Worm (Caenorhabditis elegans) whole organism, L3 larva: ENCODE data around the gene B0280.17.

Experiments used
- R02D3.7 ChIP-seq: fragments of 150-350 bp; optimal IDR thresholded peaks from 2 replicates; lab custom pipeline; 2014; ENCODE audit warnings: missing biosample characterization, missing genetic modification characterization
- ZK546.5 ChIP-seq: sonication (generic microtip); optimal IDR thresholded peaks from 2 replicates; lab custom pipeline; 2017; ENCODE audit warnings: missing biosample characterization, missing genetic modification characterization
- aly-2 ChIP-seq: fragments of 150-350 bp; optimal IDR thresholded peaks from 2 replicates; lab custom pipeline; 2014; ENCODE audit warnings: missing biosample characterization, missing genetic modification characterization
- ama-1 ChIP-seq: fragments of 150-350 bp; optimal IDR thresholded peaks from 2 replicates; lab custom pipeline; 2018
- ceh-16 ChIP-seq: sonication (generic microtip); optimal IDR thresholded peaks from 2 replicates; lab custom pipeline; 2017; ENCODE audit warnings: missing biosample characterization, missing genetic modification characterization
- ceh-28 ChIP-seq: fragments of 150-350 bp; optimal IDR thresholded peaks from 2 replicates; lab custom pipeline; 2014; ENCODE audit warnings: missing biosample characterization, missing genetic modification reagents, missing genetic modification characterization
- ceh-82 ChIP-seq: fragments of 150-350 bp; optimal IDR thresholded peaks from 2 replicates; lab custom pipeline; 2014; ENCODE audit warnings: missing biosample characterization, missing genetic modification characterization
- ceh-9 ChIP-seq: sonication (generic microtip); optimal IDR thresholded peaks from 2 replicates; lab custom pipeline; 2018; ENCODE audit warnings: missing biosample characterization, missing genetic modification characterization
- daf-12 ChIP-seq: fragments of 150-350 bp; optimal IDR thresholded peaks from 2 replicates; lab custom pipeline; 2014; ENCODE audit warnings: missing biosample characterization, missing genetic modification reagents, missing genetic modification characterization
- egl-27 ChIP-seq: sonication (generic microtip); optimal IDR thresholded peaks from 4 replicates; lab custom pipeline; 2017; ENCODE audit warnings: missing biosample characterization, missing genetic modification reagents, missing genetic modification characterization
- egl-5 ChIP-seq: fragments of 150-350 bp; optimal IDR thresholded peaks from 2 replicates; lab custom pipeline; 2017; ENCODE audit warnings: missing biosample characterization, missing genetic modification reagents, missing genetic modification characterization, inconsistent platforms
- elt-1 ChIP-seq: fragments of 150-350 bp; optimal IDR thresholded peaks from 2 replicates; lab custom pipeline; 2014; ENCODE audit warnings: missing biosample characterization, missing genetic modification characterization
- elt-2 ChIP-seq: sonication (generic microtip); optimal IDR thresholded peaks from 2 replicates; lab custom pipeline; 2016; ENCODE audit warnings: missing genetic modification reagents, mild to moderate bottlenecking, missing genetic modification characterization, missing compliant biosample characterization
- elt-3 ChIP-seq, 3 experiments: fragments of 150-350 bp in 1 of 3; sonication (generic microtip) in 2 of 3; optimal IDR thresholded peaks; 2 replicates in 2 of 3; 4 replicates in 1 of 3; lab custom pipeline; 2014 to 2017; ENCODE audit warnings: missing biosample characterization in 3 of 3, missing genetic modification characterization in 3 of 3
- eor-1 ChIP-seq, 2 experiments: fragments of 150-350 bp; optimal IDR thresholded peaks; 2 replicates each; lab custom pipeline; 2014 to 2018; ENCODE audit warnings: missing biosample characterization in 2 of 2, missing genetic modification characterization in 2 of 2
- fkh-10 ChIP-seq: sonication (generic microtip); optimal IDR thresholded peaks from 2 replicates; lab custom pipeline; 2017; ENCODE audit warnings: missing biosample characterization, missing genetic modification reagents, missing genetic modification characterization
- fkh-2 ChIP-seq: fragments of 150-350 bp; optimal IDR thresholded peaks from 2 replicates; lab custom pipeline; 2014; ENCODE audit warnings: missing biosample characterization, missing genetic modification reagents, missing genetic modification characterization
- fos-1 ChIP-seq: fragments of 150-350 bp; optimal IDR thresholded peaks from 2 replicates; lab custom pipeline; 2014; ENCODE audit warnings: missing biosample characterization, missing genetic modification characterization
- hmg-11 ChIP-seq: sonication (generic microtip); optimal IDR thresholded peaks from 2 replicates; lab custom pipeline; 2016; ENCODE audit warnings: missing genetic modification characterization, missing compliant biosample characterization
- jun-1 ChIP-seq: fragments of 150-350 bp; optimal IDR thresholded peaks from 2 replicates; lab custom pipeline; 2014; ENCODE audit warnings: missing biosample characterization, missing genetic modification reagents, missing genetic modification characterization
- lin-15B ChIP-seq: fragments of 150-350 bp; optimal IDR thresholded peaks from 2 replicates; lab custom pipeline; 2014; ENCODE audit warnings: missing biosample characterization, missing genetic modification characterization
- lin-39 ChIP-seq: fragments of 150-350 bp; optimal IDR thresholded peaks from 2 replicates; lab custom pipeline; 2018; ENCODE audit warnings: missing biosample characterization, missing genetic modification reagents, missing genetic modification characterization
- lsy-12 ChIP-seq: sonication (generic microtip); optimal IDR thresholded peaks from 2 replicates; lab custom pipeline; 2016; ENCODE audit warnings: mild to moderate bottlenecking, missing genetic modification characterization, missing compliant biosample characterization
- mdl-1 ChIP-seq: fragments of 150-350 bp; optimal IDR thresholded peaks from 2 replicates; lab custom pipeline; 2014; ENCODE audit warnings: missing biosample characterization, missing genetic modification characterization
- mml-1 ChIP-seq: fragments of 150-350 bp; sonication (generic microtip); optimal IDR thresholded peaks from 3 replicates; lab custom pipeline; 2014; ENCODE audit warnings: missing biosample characterization, missing genetic modification characterization
- nfya-1 ChIP-seq: sonication (generic microtip); optimal IDR thresholded peaks from 2 replicates; lab custom pipeline; 2017; ENCODE audit warnings: missing genetic modification characterization, mild to moderate bottlenecking, missing compliant biosample characterization, antibody characterized with exemption, moderate library complexity; ENCODE audit not compliant: insufficient read depth
- nhr-11 ChIP-seq: fragments of 150-350 bp; optimal IDR thresholded peaks from 2 replicates; lab custom pipeline; 2014; ENCODE audit warnings: missing biosample characterization, missing genetic modification characterization
- nhr-12 ChIP-seq: fragments of 150-350 bp; optimal IDR thresholded peaks from 2 replicates; lab custom pipeline; 2014; ENCODE audit warnings: missing biosample characterization, missing genetic modification characterization
- nhr-23 ChIP-seq: fragments of 150-350 bp; optimal IDR thresholded peaks from 2 replicates; lab custom pipeline; 2014; ENCODE audit warnings: missing biosample characterization, missing genetic modification reagents, missing genetic modification characterization
- nhr-237 ChIP-seq: fragments of 150-350 bp; optimal IDR thresholded peaks from 2 replicates; lab custom pipeline; 2014; ENCODE audit warnings: missing biosample characterization, missing genetic modification characterization
- nhr-25 ChIP-seq: sonication (generic microtip); optimal IDR thresholded peaks from 2 replicates; lab custom pipeline; 2017; ENCODE audit warnings: missing biosample characterization, missing genetic modification characterization
- nhr-28 ChIP-seq: fragments of 150-350 bp; optimal IDR thresholded peaks from 2 replicates; lab custom pipeline; 2014; ENCODE audit warnings: missing biosample characterization, missing genetic modification characterization
- nhr-43 ChIP-seq: sonication (generic microtip); optimal IDR thresholded peaks from 2 replicates; lab custom pipeline; 2016; ENCODE audit warnings: mild to moderate bottlenecking, missing genetic modification characterization, missing compliant biosample characterization; ENCODE audit not compliant: poor library complexity, severe bottlenecking
- nhr-67 ChIP-seq: fragments of 150-350 bp; optimal IDR thresholded peaks from 2 replicates; lab custom pipeline; 2014; ENCODE audit warnings: missing biosample characterization, missing genetic modification characterization
- nhr-76 ChIP-seq: fragments of 150-350 bp; sonication (generic microtip); optimal IDR thresholded peaks from 5 replicates; lab custom pipeline; 2014; ENCODE audit warnings: missing biosample characterization, missing genetic modification characterization
- nhr-77 ChIP-seq: fragments of 150-350 bp; optimal IDR thresholded peaks from 2 replicates; lab custom pipeline; 2014; ENCODE audit warnings: missing biosample characterization, missing genetic modification characterization
- pha-4 ChIP-seq: fragments of 150-350 bp; optimal IDR thresholded peaks from 2 replicates; lab custom pipeline; 2014; ENCODE audit warnings: missing biosample characterization, missing genetic modification reagents, missing genetic modification characterization
- pqm-1 ChIP-seq: fragments of 150-350 bp; optimal IDR thresholded peaks from 2 replicates; lab custom pipeline; 2017; ENCODE audit warnings: missing biosample characterization, missing genetic modification characterization, inconsistent platforms
- sea-2 ChIP-seq: fragments of 150-350 bp; sonication (generic microtip); optimal IDR thresholded peaks from 4 replicates; lab custom pipeline; 2014; ENCODE audit warnings: missing biosample characterization, missing genetic modification reagents, missing genetic modification characterization
- skn-1 ChIP-seq: fragments of 150-350 bp; optimal IDR thresholded peaks from 2 replicates; lab custom pipeline; 2014; ENCODE audit warnings: missing biosample characterization, missing genetic modification characterization
- snpc-4 ChIP-seq: fragments of 150-350 bp; optimal IDR thresholded peaks from 2 replicates; lab custom pipeline; 2014; ENCODE audit warnings: missing biosample characterization, missing genetic modification characterization
- tbx-2 ChIP-seq: sonication (generic microtip); optimal IDR thresholded peaks from 2 replicates; lab custom pipeline; 2016; ENCODE audit warnings: mild to moderate bottlenecking, missing genetic modification characterization, missing compliant biosample characterization
- unc-39 ChIP-seq: sonication (generic microtip); optimal IDR thresholded peaks from 4 replicates; lab custom pipeline; 2017; ENCODE audit warnings: missing biosample characterization, missing genetic modification characterization
- unc-62 ChIP-seq: fragments of 150-350 bp; sonication (generic microtip); optimal IDR thresholded peaks from 4 replicates; lab custom pipeline; 2014; ENCODE audit warnings: missing biosample characterization, missing genetic modification reagents, missing genetic modification characterization
- zag-1 ChIP-seq: fragments of 150-350 bp; optimal IDR thresholded peaks from 2 replicates; lab custom pipeline; 2014; ENCODE audit warnings: missing biosample characterization, missing genetic modification characterization
- ztf-11 ChIP-seq: fragments of 150-350 bp; optimal IDR thresholded peaks from 2 replicates; lab custom pipeline; 2014; ENCODE audit warnings: missing biosample characterization, missing genetic modification characterization
- ztf-4 ChIP-seq: fragments of 150-350 bp; optimal IDR thresholded peaks from 2 replicates; lab custom pipeline; 2014; ENCODE audit warnings: missing biosample characterization, missing genetic modification characterization

The B0280.17 gene

DNA sequence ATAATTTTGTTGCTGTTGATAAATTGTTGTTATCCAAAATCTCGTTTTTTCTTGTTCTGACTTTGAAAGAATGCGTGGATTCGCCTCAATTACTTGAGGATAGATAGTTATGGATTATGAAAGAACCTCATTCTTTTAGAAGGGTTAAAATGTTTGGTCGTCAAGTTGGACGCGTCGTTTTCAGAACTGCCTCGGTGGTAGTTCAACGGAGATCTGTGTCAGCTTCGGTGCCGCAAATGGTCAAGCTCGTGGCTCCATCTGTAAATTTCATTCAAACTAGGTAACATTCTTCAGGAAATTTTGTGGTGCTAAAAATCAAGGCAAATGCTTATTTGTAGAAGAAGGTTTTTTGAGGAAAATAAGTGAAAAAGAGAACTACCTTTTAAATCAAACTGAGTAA, 44.7 kb upstream of the B0280.17 start, which contains the start of gene ndab-2:
Gene ndab-2 (plus strand): TSS at position 140 of the 400 bp plus-strand sequence.
- TF ChIP-seq ama-1 (lab: Kevin White, UChicago) = peak; percentile 66
- TF ChIP-seq nhr-11 = no peak
- no peak for TF ChIP-seq ceh-9 (tag; lab: Kevin White, UChicago)
- TF ChIP-seq egl-27 (tag; lab: Kevin White, UChicago) = no peak

DNA sequence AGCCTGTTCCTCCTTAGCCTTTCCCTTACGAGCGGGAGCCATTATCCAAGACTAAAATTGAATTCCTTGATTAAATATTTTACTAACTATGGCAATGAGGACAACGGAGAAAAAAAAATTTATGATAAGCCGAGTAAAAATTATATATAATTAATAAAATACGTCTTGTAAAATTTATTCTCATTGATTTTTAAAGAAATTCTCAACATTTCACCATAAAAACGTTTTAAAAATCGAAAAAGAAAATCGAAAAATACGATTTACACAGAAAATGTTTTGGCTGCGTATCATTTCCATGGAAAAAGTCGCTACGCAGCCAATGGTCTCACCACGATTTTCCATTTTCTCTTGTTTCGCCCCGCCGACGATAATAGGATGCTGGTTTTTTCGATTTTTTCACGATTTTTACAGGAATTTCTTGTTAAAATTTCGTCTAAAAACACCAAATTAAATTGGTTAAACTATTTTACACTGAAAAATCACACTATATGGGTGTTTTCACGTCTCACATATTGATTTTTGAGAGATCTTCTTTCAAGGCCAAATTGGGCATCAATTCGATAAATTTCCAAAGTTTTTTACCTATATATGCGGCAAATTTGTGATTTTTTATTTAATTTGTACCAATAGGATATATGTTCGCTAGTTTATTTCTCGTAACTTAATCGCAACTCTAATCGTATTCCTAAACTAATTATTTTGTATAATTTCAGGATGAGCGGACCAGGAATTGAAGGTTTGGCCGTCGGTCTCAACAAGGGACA, 43.8 kb upstream of the B0280.17 start, which contains the start of the genes rps-14 and rpl-36:
Gene rps-14 (minus strand): TSS at position 51 of the 764 bp plus-strand sequence.
Gene rpl-36 (plus strand): TSS at position 714 of the 764 bp plus-strand sequence.
- TF ChIP-seq fkh-10 (GFP tag; lab: Kevin White, UChicago) = peak; percentile 61
- peak; percentile 72 for TF ChIP-seq jun-1 (tag; lab: Kevin White, UChicago)
- TF ChIP-seq nhr-77 (tag; lab: Kevin White, UChicago) = no peak
- peak; percentile 94 for TF ChIP-seq nhr-23 (tag; lab: Kevin White, UChicago)
- TF ChIP-seq zag-1 (tag; lab: Kevin White, UChicago) = no peak
- TF ChIP-seq R02D3.7 (tag; lab: Kevin White, UChicago) = peak; percentile 84
- TF ChIP-seq elt-3 (tag; optimal IDR thresholded peaks at IDR 0.05; lab: Kevin White, UChicago) = no peak
- no peak for TF ChIP-seq mml-1 (tag; lab: Kevin White, UChicago)
- peak; percentile 67 for TF ChIP-seq hmg-11 (tag; lab: Kevin White, UChicago)
- TF ChIP-seq pha-4 = peak; percentile 96
- peak; percentile 8 for TF ChIP-seq nhr-76 (tag; lab: Kevin White, UChicago)
- TF ChIP-seq nhr-12 = no peak
- TF ChIP-seq nhr-25 (tag; lab: Kevin White, UChicago) = peak; percentile 95
- no peak for TF ChIP-seq nhr-237
- TF ChIP-seq snpc-4 (tag; lab: Kevin White, UChicago) = peak; percentile 65
- no peak for TF ChIP-seq fkh-2
- TF ChIP-seq nhr-28 (tag; lab: Kevin White, UChicago) = no peak
- peak; percentile 68 for TF ChIP-seq nhr-43
- peak; percentile 61 for TF ChIP-seq elt-2 (tag; lab: Kevin White, UChicago)
- no peak for TF ChIP-seq ceh-9 (tag; lab: Kevin White, UChicago)
- TF ChIP-seq ZK546.5 (tag; lab: Kevin White, UChicago) = peak; percentile 74
- peak; percentile 40 for TF ChIP-seq ceh-28 (tag; lab: Kevin White, UChicago)
- peak; percentile 62 for TF ChIP-seq ztf-4 (tag; lab: Kevin White, UChicago)
- TF ChIP-seq ceh-82 (tag; lab: Kevin White, UChicago) = no peak
- TF ChIP-seq ama-1 (lab: Kevin White, UChicago) = peak; percentile 85
- TF ChIP-seq sea-2 (GFP tag; lab: Kevin White, UChicago) = no peak
- peak; percentile 61 for TF ChIP-seq nhr-11
- TF ChIP-seq ztf-11 (tag; lab: Kevin White, UChicago) = no peak
- TF ChIP-seq aly-2 (tag; lab: Kevin White, UChicago) = no peak
- no peak for TF ChIP-seq ceh-16 (tag; lab: Kevin White, UChicago)
- TF ChIP-seq elt-1 (tag; lab: Kevin White, UChicago) = peak; percentile 33
- no peak for TF ChIP-seq unc-39
- no peak for TF ChIP-seq unc-62 (GFP tag; lab: Kevin White, UChicago)
- peak; percentile 91 for TF ChIP-seq lsy-12
- no peak for TF ChIP-seq nhr-67
- TF ChIP-seq daf-12 (tag; lab: Kevin White, UChicago) = no peak
- TF ChIP-seq pqm-1 (tag; lab: Kevin White, UChicago) = peak; percentile 78
- no peak for TF ChIP-seq fos-1
- TF ChIP-seq tbx-2 (tag; lab: Kevin White, UChicago) = peak; percentile 30
- peak; percentile 90 for TF ChIP-seq skn-1
- peak; percentile 96 for TF ChIP-seq nfya-1 (tag; lab: Kevin White, UChicago)
- TF ChIP-seq lin-39 (tag; lab: Kevin White, UChicago) = peak; percentile 93
- peak; percentile 96 for TF ChIP-seq lin-15B (tag; lab: Kevin White, UChicago)
- no peak for TF ChIP-seq mdl-1 (tag; lab: Kevin White, UChicago)
- peak; percentile 78 for TF ChIP-seq egl-5 (tag; lab: Kevin White, UChicago)
- TF ChIP-seq egl-27 (tag; lab: Kevin White, UChicago) = peak; percentile 81
- no peak for TF ChIP-seq eor-1 (tag; optimal IDR thresholded peaks at IDR 0.05; lab: Kevin White, UChicago)
